Fruit fly (Drosophila melanogaster): Measurements from ENCODE around the gene Men-b.

Men-b gene

dm6 chr3R:27111784-27112602 is 39.5 kb upstream of the Men-b start, which contains the start of the genes gb and CG5815 (continued):
- peak; percentile 88 for TF ChIP-seq corto (GFP tag; optimal IDR thresholded peaks at IDR 0.05)
- no peak for TF ChIP-seq Kr (GFP tag; optimal IDR thresholded peaks at IDR 0.05)
- peak; percentile 95 for TF ChIP-seq Xrp1 (GFP tag; IDR thresholded peaks at IDR 0.05)
- TF ChIP-seq CG10654 (GFP tag; optimal IDR thresholded peaks at IDR 0.05), result peak; percentile 86
- peak; percentile 89 to 92 for TF ChIP-seq dpn (GFP tag; optimal IDR thresholded peaks at IDR 0.05)
- TF ChIP-seq Dip2 (GFP tag; IDR thresholded peaks at IDR 0.05), result no peak; the same call in 1 of the 2 replicates
- TF ChIP-seq Mrtf (GFP tag; IDR thresholded peaks at IDR 0.05), result peak; percentile 88
- no peak for TF ChIP-seq HLHmδ (GFP tag; optimal IDR thresholded peaks at IDR 0.05)
- peak; percentile 86 for TF ChIP-seq CG10462 (GFP tag; optimal IDR thresholded peaks at IDR 0.05)
- TF ChIP-seq phol (tag; optimal IDR thresholded peaks at IDR 0.05), result peak; percentile 92
- peak; percentile 79 for TF ChIP-seq CG15601 (tag; optimal IDR thresholded peaks at IDR 0.05)
- TF ChIP-seq CG3847 (GFP tag; IDR thresholded peaks at IDR 0.05), result peak; percentile 93
- no peak for TF ChIP-seq wek (GFP tag; optimal IDR thresholded peaks at IDR 0.05)
- TF ChIP-seq CG17359 (tag; optimal IDR thresholded peaks at IDR 0.05), result peak; percentile 88
- TF ChIP-seq CG15011 (GFP tag; optimal IDR thresholded peaks at IDR 0.05), result peak; percentile 76
- peak; percentile 79 for TF ChIP-seq croc (GFP tag; conservative IDR thresholded peaks at IDR 0.05)
- TF ChIP-seq gsb (GFP tag; IDR thresholded peaks at IDR 0.05), result peak; percentile 80
- TF ChIP-seq CG14667 (GFP tag; IDR thresholded peaks at IDR 0.05), result peak; percentile 87
- peak; percentile 41 for TF ChIP-seq MESR4 (GFP tag; optimal IDR thresholded peaks at IDR 0.05)
- peak; percentile 92 for TF ChIP-seq Mad (GFP tag; optimal IDR thresholded peaks at IDR 0.05)
- peak; percentile 76 for TF ChIP-seq CG16779 (GFP tag; IDR thresholded peaks at IDR 0.05)
- peak; percentile 20 for TF ChIP-seq CG3163 (GFP tag; optimal IDR thresholded peaks at IDR 0.05)
- TF ChIP-seq lov (optimal IDR thresholded peaks at IDR 0.05), result no peak
- peak; percentile 20; the same call in 1 of the 3 replicates for TF ChIP-seq lov (GFP tag; IDR thresholded peaks at IDR 0.05)
- peak; percentile 97 for TF ChIP-seq row (GFP tag; IDR thresholded peaks at IDR 0.05)
- peak; percentile 53 for TF ChIP-seq CG3995 (GFP tag; optimal IDR thresholded peaks at IDR 0.05)
- TF ChIP-seq stwl (tag; optimal IDR thresholded peaks at IDR 0.05), result peak; percentile 84
- TF ChIP-seq CG4854 (GFP tag; optimal IDR thresholded peaks at IDR 0.05), result peak; percentile 85
- peak; percentile 89 for TF ChIP-seq HHEX (GFP tag; optimal IDR thresholded peaks at IDR 0.05)
- peak; percentile 65 for TF ChIP-seq emc (GFP tag; optimal IDR thresholded peaks at IDR 0.05)
- peak; percentile 86 for TF ChIP-seq CG5245 (GFP tag; optimal IDR thresholded peaks at IDR 0.05)
- TF ChIP-seq Hr51 (GFP tag; optimal IDR thresholded peaks at IDR 0.05), result peak; percentile 87 to 89
- peak; percentile 38 for TF ChIP-seq disco-r (GFP tag; optimal IDR thresholded peaks at IDR 0.05)
- TF ChIP-seq CG9727 (GFP tag; optimal IDR thresholded peaks at IDR 0.05), result peak; percentile 92
- TF ChIP-seq CG10543 (GFP tag; optimal IDR thresholded peaks at IDR 0.05), result peak; percentile 90
- TF ChIP-seq caup (GFP tag; optimal IDR thresholded peaks at IDR 0.05; ENCODE audit: severe bottlenecking), result peak; percentile 93
- peak; percentile 91 for TF ChIP-seq CG1647 (GFP tag; optimal IDR thresholded peaks at IDR 0.05)
- peak; percentile 63; the same call in 1 of the 2 replicates for TF ChIP-seq CG17612 (GFP tag; IDR thresholded peaks at IDR 0.05)
- TF ChIP-seq Dref (GFP tag; IDR thresholded peaks at IDR 0.05), result peak; percentile 85
- TF ChIP-seq Sry-β (GFP tag; optimal IDR thresholded peaks at IDR 0.05), result peak; percentile 92
- TF ChIP-seq CG12155 (GFP tag; optimal IDR thresholded peaks at IDR 0.05), result peak; percentile 93
- TF ChIP-seq pan (optimal IDR thresholded peaks at IDR 0.05), result no peak
- peak in 1 of 2 experiments; percentile 90 for TF ChIP-seq pan (GFP tag; optimal IDR thresholded peaks at IDR 0.05 in 1 of 2, IDR thresholded peaks at IDR 0.05 in 1 of 2)
- peak; percentile 72 for TF ChIP-seq org-1 (GFP tag; optimal IDR thresholded peaks at IDR 0.05)
- TF ChIP-seq zfh2 (GFP tag; optimal IDR thresholded peaks at IDR 0.05), result peak; percentile 89
- peak; percentile 60 for TF ChIP-seq run (tag; optimal IDR thresholded peaks at IDR 0.05)
- TF ChIP-seq chn (GFP tag; optimal IDR thresholded peaks at IDR 0.05), result peak; percentile 93
- TF ChIP-seq Lpt (GFP tag; optimal IDR thresholded peaks at IDR 0.05), result no peak
- TF ChIP-seq CHES-1-like (GFP tag; optimal IDR thresholded peaks at IDR 0.05), result peak; percentile 47

Data from whole organism, embryonic.